Fruit fly (Drosophila melanogaster) whole organism, embryonic: ENCODE results near the gene trr.
A peak's percentile ranks its signal among the peaks of the same experiment; 100 is the strongest.

Source experiments
- BtbVII ChIP-seq: fragments of 200-800 bp; sonication (Bioruptor generic); optimal IDR thresholded peaks from 3 replicates; lab custom pipeline; 2017; ENCODE audit warnings: missing biosample characterization, mild to moderate bottlenecking, missing genetic modification characterization
- CG1024 ChIP-seq: fragments of 200-800 bp; sonication (Bioruptor generic); IDR thresholded peaks from 2 replicates; pipeline ENCODE4 v1.3.6; 2022; ENCODE audit warnings: missing biosample characterization, missing genetic modification characterization
- CG10565 ChIP-seq: fragments of 200-800 bp; sonication (Bioruptor generic); optimal IDR thresholded peaks from 3 replicates; lab custom pipeline; 2016; ENCODE audit warnings: missing biosample characterization, mild to moderate bottlenecking, missing genetic modification characterization
- CG10654 ChIP-seq: fragments of 200-800 bp; sonication (Bioruptor generic); optimal IDR thresholded peaks from 2 replicates; lab custom pipeline; 2016; ENCODE audit warnings: missing biosample characterization, missing genetic modification characterization
- CG11398 ChIP-seq: fragments of 200-800 bp; sonication (Bioruptor generic); optimal IDR thresholded peaks from 2 replicates; lab custom pipeline; 2016; ENCODE audit warnings: missing biosample characterization, missing genetic modification characterization
- CG1602 ChIP-seq: fragments of 200-800 bp; sonication (Bioruptor generic); optimal IDR thresholded peaks from 3 replicates; lab custom pipeline; 2016; ENCODE audit warnings: missing biosample characterization, missing genetic modification characterization
- CG34224 ChIP-seq: fragments of 200-800 bp; sonication (Bioruptor generic); IDR thresholded peaks from 3 replicates; pipeline ENCODE4 v1.3.6; 2022; ENCODE audit warnings: missing biosample characterization, missing genetic modification characterization; ENCODE audit not compliant: partially characterized antibody
- CG3838 ChIP-seq: fragments of 200-800 bp; sonication (Bioruptor generic); optimal IDR thresholded peaks from 3 replicates; lab custom pipeline; 2016; ENCODE audit warnings: missing biosample characterization, missing genetic modification characterization
- CG43689 ChIP-seq: fragments of 200-800 bp; sonication (Bioruptor generic); IDR thresholded peaks from 2 replicates; pipeline ENCODE4 v1.3.6; 2022; ENCODE audit warnings: missing biosample characterization, missing genetic modification characterization
- CG4617 ChIP-seq: fragments of 200-800 bp; sonication (Bioruptor generic); optimal IDR thresholded peaks from 3 replicates; lab custom pipeline; 2016; ENCODE audit warnings: missing biosample characterization, missing genetic modification characterization, borderline replicate concordance
- CG4820 ChIP-seq: fragments of 200-800 bp; sonication (Bioruptor generic); optimal IDR thresholded peaks from 3 replicates; lab custom pipeline; 2016; ENCODE audit warnings: missing biosample characterization, missing genetic modification characterization
- CG6791 ChIP-seq: fragments of 200-800 bp; sonication (Bioruptor generic); IDR thresholded peaks from 3 replicates; pipeline ENCODE4 v1.3.6; 2022; ENCODE audit warnings: missing biosample characterization, missing genetic modification characterization; ENCODE audit not compliant: partially characterized antibody
- CG6813 ChIP-seq: fragments of 200-800 bp; sonication (Bioruptor generic); optimal IDR thresholded peaks from 2 replicates; lab custom pipeline; 2017; ENCODE audit warnings: missing biosample characterization, missing genetic modification characterization, mild to moderate bottlenecking, moderate library complexity, missing genetic modification reagents
- CG7928 ChIP-seq: fragments of 200-800 bp; sonication (Bioruptor generic); optimal IDR thresholded peaks from 2 replicates; lab custom pipeline; 2017; ENCODE audit warnings: missing biosample characterization, mild to moderate bottlenecking, missing genetic modification characterization
- CG8281 ChIP-seq: fragments of 200-800 bp; sonication (Bioruptor generic); optimal IDR thresholded peaks from 2 replicates; lab custom pipeline; 2018; ENCODE audit warnings: missing biosample characterization, mild to moderate bottlenecking, missing genetic modification characterization, moderate library complexity
- CG8388 ChIP-seq: fragments of 200-800 bp; sonication (Bioruptor generic); optimal IDR thresholded peaks from 2 replicates; lab custom pipeline; 2019; ENCODE audit warnings: missing biosample characterization, mild to moderate bottlenecking, missing genetic modification characterization, moderate library complexity
- Camta ChIP-seq: fragments of 200-800 bp; sonication (Bioruptor generic); optimal IDR thresholded peaks from 2 replicates; lab custom pipeline; 2016; ENCODE audit warnings: missing biosample characterization, missing genetic modification characterization
- CrebB ChIP-seq: fragments of 200-800 bp; sonication (Bioruptor generic); optimal IDR thresholded peaks from 3 replicates; lab custom pipeline; 2018; ENCODE audit warnings: missing biosample characterization, mild to moderate bottlenecking, missing genetic modification characterization
- Dll ChIP-seq: fragments of 200-800 bp; sonication (Bioruptor generic); IDR thresholded peaks from 4 replicates; pipeline ENCODE4 v1.3.6; 2022; ENCODE audit warnings: missing biosample characterization, missing genetic modification characterization; ENCODE audit not compliant: partially characterized antibody
- Dp ChIP-seq: fragments of 200-800 bp; sonication (Bioruptor generic); optimal IDR thresholded peaks from 2 replicates; lab custom pipeline; 2018; ENCODE audit warnings: missing biosample characterization, mild to moderate bottlenecking, missing genetic modification characterization, moderate library complexity
- Dref ChIP-seq: fragments of 200-800 bp; sonication (Bioruptor generic); IDR thresholded peaks from 2 replicates; pipeline ENCODE4 v1.3.6; 2022; ENCODE audit warnings: missing biosample characterization, missing genetic modification characterization
- Eip74EF ChIP-seq, 2 experiments: fragments of 200-800 bp in 1 of 2; fragments of >200 bp in 1 of 2; sonication (Bioruptor generic) in 1 of 2; optimal IDR thresholded peaks; 2 replicates each; lab custom pipeline; 2017 to 2019; ENCODE audit warnings: missing biosample characterization in 2 of 2, missing genetic modification characterization in 2 of 2, mild to moderate bottlenecking in 1 of 2, moderate library complexity in 1 of 2
- HLH4C ChIP-seq: fragments of 200-800 bp; sonication (Bioruptor generic); IDR thresholded peaks from 3 replicates; pipeline ENCODE4 v1.3.6; 2022; ENCODE audit warnings: missing biosample characterization, missing genetic modification characterization; ENCODE audit not compliant: partially characterized antibody
- Hr39 ChIP-seq: fragments of >200 bp; optimal IDR thresholded peaks from 2 replicates; lab custom pipeline; 2017
- Hr78 ChIP-seq, 2 experiments: fragments of 200-800 bp in 1 of 2; fragments of >200 bp in 1 of 2; sonication (Bioruptor generic) in 1 of 2; optimal IDR thresholded peaks; 2 replicates each; lab custom pipeline; 2017 to 2019; ENCODE audit warnings: missing biosample characterization in 2 of 2, missing genetic modification characterization in 2 of 2, mild to moderate bottlenecking in 1 of 2, moderate library complexity in 1 of 2
- Med ChIP-seq: fragments of 200-800 bp; sonication (Bioruptor generic); peaks from one replicate; lab custom pipeline; 2016; ENCODE audit warnings: missing biosample characterization, missing genetic modification characterization, mild to moderate bottlenecking, inconsistent platforms, moderate library complexity
- Xrp1 ChIP-seq: fragments of 200-800 bp; sonication (Bioruptor generic); IDR thresholded peaks from 2 replicates; pipeline ENCODE4 v1.3.6; 2022; ENCODE audit warnings: missing biosample characterization, missing genetic modification characterization
- bbx ChIP-seq: fragments of 200-800 bp; sonication (Bioruptor generic); IDR thresholded peaks from 2 replicates; pipeline ENCODE4 v1.3.6; 2022; ENCODE audit warnings: missing biosample characterization, missing genetic modification characterization; ENCODE audit not compliant: partially characterized antibody
- cato ChIP-seq: fragments of 200-800 bp; sonication (Bioruptor generic); optimal IDR thresholded peaks from 2 replicates; lab custom pipeline; 2016; ENCODE audit warnings: missing biosample characterization, missing genetic modification characterization, borderline replicate concordance
- dimm ChIP-seq: fragments of 200-800 bp; sonication (Bioruptor generic); IDR thresholded peaks from 2 replicates; pipeline ENCODE4 v1.3.6; 2022; ENCODE audit warnings: missing biosample characterization, missing genetic modification characterization
- dm ChIP-seq: fragments of 200-800 bp; sonication (Bioruptor generic); optimal IDR thresholded peaks from 3 replicates; lab custom pipeline; 2016; ENCODE audit warnings: missing biosample characterization, missing genetic modification characterization
- dmrt11E ChIP-seq: fragments of 200-800 bp; sonication (Bioruptor generic); optimal IDR thresholded peaks from 3 replicates; lab custom pipeline; 2018; ENCODE audit warnings: missing biosample characterization, mild to moderate bottlenecking, missing genetic modification characterization, moderate library complexity
- dmrt99B ChIP-seq: fragments of 200-800 bp; sonication (Bioruptor generic); optimal IDR thresholded peaks from 2 replicates; lab custom pipeline; 2018; ENCODE audit warnings: missing biosample characterization, mild to moderate bottlenecking, missing genetic modification characterization, moderate library complexity
- en ChIP-seq: fragments of 200-800 bp; sonication (Bioruptor generic); optimal IDR thresholded peaks from 2 replicates; lab custom pipeline; 2016; ENCODE audit warnings: missing biosample characterization, missing genetic modification characterization
- fd102C ChIP-seq: fragments of 200-800 bp; sonication (Bioruptor generic); optimal IDR thresholded peaks from 2 replicates; lab custom pipeline; 2018; ENCODE audit warnings: missing biosample characterization, mild to moderate bottlenecking, missing genetic modification characterization, moderate library complexity
- grn ChIP-seq: fragments of 200-800 bp; sonication (Bioruptor generic); optimal IDR thresholded peaks from 3 replicates; lab custom pipeline; 2017; ENCODE audit warnings: missing biosample characterization, missing genetic modification characterization
- ham ChIP-seq: fragments of 200-800 bp; sonication (Bioruptor generic); IDR thresholded peaks from 2 replicates; pipeline ENCODE4 v1.3.6; 2022; ENCODE audit warnings: missing biosample characterization, missing genetic modification characterization
- inv ChIP-seq: fragments of 200-800 bp; sonication (Bioruptor generic); IDR thresholded peaks from 2 replicates; pipeline ENCODE4 v1.3.6; 2022; ENCODE audit warnings: missing biosample characterization, missing genetic modification characterization; ENCODE audit not compliant: partially characterized antibody
- mld ChIP-seq: fragments of 200-800 bp; sonication (Bioruptor generic); IDR thresholded peaks from 3 replicates; pipeline ENCODE4 v1.3.6; 2022; ENCODE audit warnings: missing biosample characterization, missing genetic modification characterization; ENCODE audit not compliant: partially characterized antibody
- nerfin-1 ChIP-seq: fragments of 200-800 bp; sonication (Bioruptor generic); optimal IDR thresholded peaks from 3 replicates; lab custom pipeline; 2019; ENCODE audit warnings: missing biosample characterization, mild to moderate bottlenecking, missing genetic modification characterization, moderate library complexity
- pzg ChIP-seq: fragments of 200-800 bp; sonication (Bioruptor generic); optimal IDR thresholded peaks from 3 replicates; lab custom pipeline; 2018; ENCODE audit warnings: missing biosample characterization, mild to moderate bottlenecking, missing genetic modification characterization, moderate library complexity
- sens-2 ChIP-seq: fragments of 200-800 bp; sonication (Bioruptor generic); IDR thresholded peaks from 2 replicates; pipeline ENCODE4 v1.3.6; 2022; ENCODE audit warnings: missing biosample characterization, missing genetic modification characterization
- shn ChIP-seq: fragments of 200-800 bp; sonication (Bioruptor generic); optimal IDR thresholded peaks from 3 replicates; lab custom pipeline; 2016; ENCODE audit warnings: missing biosample characterization, missing genetic modification characterization
- sna ChIP-seq: fragments of 200-800 bp; sonication (Bioruptor generic); IDR thresholded peaks from 2 replicates; pipeline ENCODE4 v1.3.6; 2022; ENCODE audit warnings: missing biosample characterization, missing genetic modification characterization; ENCODE audit not compliant: partially characterized antibody
- so ChIP-seq: fragments of 200-800 bp; sonication (Bioruptor generic); IDR thresholded peaks from 3 replicates; pipeline ENCODE4 v1.3.6; 2022; ENCODE audit warnings: missing biosample characterization, missing genetic modification characterization
- unc-4 ChIP-seq: fragments of 200-800 bp; sonication (Bioruptor generic); IDR thresholded peaks from 2 replicates; pipeline ENCODE4 v1.3.6; 2022; ENCODE audit warnings: missing biosample characterization, missing genetic modification characterization; ENCODE audit not compliant: partially characterized antibody
- zf30C ChIP-seq: fragments of 200-800 bp; sonication (Bioruptor generic); optimal IDR thresholded peaks from 3 replicates; lab custom pipeline; 2018; ENCODE audit warnings: missing biosample characterization, mild to moderate bottlenecking, missing genetic modification characterization
- zfh2 ChIP-seq: fragments of 200-800 bp; sonication (Bioruptor generic); optimal IDR thresholded peaks from 2 replicates; lab custom pipeline; 2016; ENCODE audit warnings: missing biosample characterization, missing genetic modification characterization

Gene trr

dm6 chrX:1868586-1869111 is 21.1 kb downstream of the trr start, which contains the start of the genes CG14803 and Pex5 (continued):
- TF ChIP-seq CG10565 (GFP tag; lab: Kevin White, UChicago), result no peak
- peak; percentile 63; the same call in 2 of the 3 replicates for TF ChIP-seq HLH4C (GFP tag; lab: Robert Waterston, UW)
- TF ChIP-seq sens-2 (GFP tag; lab: Robert Waterston, UW), result no peak
- no peak for TF ChIP-seq zf30C
- no peak for TF ChIP-seq Hr39 (lab: Kevin White, UChicago)
- TF ChIP-seq inv, result no peak
- no peak for TF ChIP-seq Eip74EF (GFP tag; optimal IDR thresholded peaks at IDR 0.05; lab: Kevin White, UChicago)
- TF ChIP-seq so (GFP tag; lab: Robert Waterston, UW), result no peak
- no peak for TF ChIP-seq shn (GFP tag; lab: Kevin White, UChicago)

dm6 chrX:1865673-1866072 is 24.1 kb downstream of the trr start, which contains the start of the genes Gcna and MED18:
TSS of gene Gcna (minus strand) at chrX:1865835.
TSS of gene MED18 (plus strand) at chrX:1865909.
- TF ChIP-seq CG34224 (GFP tag; lab: Robert Waterston, UW), result peak; percentile 56; the same call in 2 of the 3 replicates
- TF ChIP-seq Xrp1 (GFP tag; lab: Robert Waterston, UW), result no peak
- TF ChIP-seq sna (GFP tag; lab: Robert Waterston, UW), result 0 out of 2 replicates have a peak, but pooled peaks have one; percentile 37
- TF ChIP-seq CG7928 (GFP tag; lab: Kevin White, UChicago), result no peak
- TF ChIP-seq dm (GFP tag; lab: Kevin White, UChicago), result no peak
- peak; percentile 71 for TF ChIP-seq Dp
- no peak for TF ChIP-seq CG4820 (GFP tag; lab: Kevin White, UChicago)
- TF ChIP-seq Dll (GFP tag; lab: Robert Waterston, UW), result 0 out of 4 replicates have a peak, but pooled peaks have one; percentile 51
- TF ChIP-seq bbx (GFP tag; lab: Robert Waterston, UW), result no peak
- TF ChIP-seq CG6813, result no peak
- no peak for TF ChIP-seq zfh2 (GFP tag; lab: Kevin White, UChicago)
- TF ChIP-seq CG6791 (GFP tag; lab: Robert Waterston, UW), result peak; percentile 46; the same call in 1 of the 3 replicates
- no peak for TF ChIP-seq Hr78 (GFP tag; optimal IDR thresholded peaks at IDR 0.05; lab: Kevin White, UChicago)
- no peak for TF ChIP-seq CG11398 (GFP tag; lab: Kevin White, UChicago)
- peak; percentile 8 for TF ChIP-seq Med (GFP tag; lab: Kevin White, UChicago)
- TF ChIP-seq CG1602 (GFP tag; lab: Kevin White, UChicago), result no peak
- TF ChIP-seq CG8281, result no peak
- no peak for TF ChIP-seq dmrt11E (tag; lab: Kevin White, UChicago)
- no peak for TF ChIP-seq BtbVII (GFP tag; lab: Kevin White, UChicago)
- no peak for TF ChIP-seq cato (GFP tag; lab: Kevin White, UChicago)
- TF ChIP-seq CG43689 (GFP tag; lab: Robert Waterston, UW), result no peak
- no peak for TF ChIP-seq CG3838 (GFP tag; lab: Kevin White, UChicago)
- TF ChIP-seq dimm (GFP tag; lab: Robert Waterston, UW), result no peak
- no peak for TF ChIP-seq grn (GFP tag; lab: Kevin White, UChicago)
- TF ChIP-seq dmrt99B (tag; lab: Kevin White, UChicago), result no peak
- no peak for TF ChIP-seq fd102C (GFP tag; lab: Kevin White, UChicago)
- peak; percentile 41 for TF ChIP-seq pzg (GFP tag; lab: Kevin White, UChicago)
- TF ChIP-seq unc-4, result peak; percentile 50; the same call in 1 of the 2 replicates
- TF ChIP-seq mld (GFP tag; lab: Robert Waterston, UW), result no peak
- TF ChIP-seq CG1024 (GFP tag; lab: Robert Waterston, UW), result no peak
- no peak for TF ChIP-seq en
- no peak for TF ChIP-seq CrebB (tag; lab: Kevin White, UChicago)
- TF ChIP-seq Dref (GFP tag; lab: Robert Waterston, UW), result peak; percentile 75
- no peak for TF ChIP-seq nerfin-1
- TF ChIP-seq ham, result no peak
- no peak for TF ChIP-seq CG10654 (GFP tag; lab: Kevin White, UChicago)
- no peak for TF ChIP-seq CG8388
- TF ChIP-seq CG4617 (GFP tag; lab: Kevin White, UChicago), result peak; percentile 17
- no peak for TF ChIP-seq Camta (GFP tag; lab: Kevin White, UChicago)
